Worm (Caenorhabditis elegans): ENCODE data around the gene vit-3.

vit-3 gene

DNA sequence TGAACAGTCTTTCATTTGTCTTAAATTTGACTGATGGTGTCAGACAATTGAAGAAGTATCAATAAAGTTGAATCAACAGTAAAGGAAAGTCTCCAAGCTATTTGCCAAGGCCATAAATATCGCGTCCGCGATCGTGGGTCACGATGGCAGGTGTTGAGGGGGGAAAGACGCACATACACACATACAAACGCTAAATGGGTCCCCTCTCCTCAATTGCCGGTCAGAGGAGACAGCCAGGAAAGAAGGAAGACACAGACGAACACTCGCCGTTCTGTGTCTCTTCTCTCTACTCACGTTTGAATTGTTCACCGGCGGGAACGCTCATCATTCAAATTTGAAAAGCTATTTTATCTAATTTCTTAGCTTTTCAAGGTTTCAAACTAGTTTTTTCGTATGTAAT, 31.5 kb downstream of the vit-3 start (continued):
- TF ChIP-seq pax-1 (tag; optimal IDR thresholded peaks at IDR 0.05) (no peak), syd-9 (tag; optimal IDR thresholded peaks at IDR 0.05) (no peak)

DNA sequence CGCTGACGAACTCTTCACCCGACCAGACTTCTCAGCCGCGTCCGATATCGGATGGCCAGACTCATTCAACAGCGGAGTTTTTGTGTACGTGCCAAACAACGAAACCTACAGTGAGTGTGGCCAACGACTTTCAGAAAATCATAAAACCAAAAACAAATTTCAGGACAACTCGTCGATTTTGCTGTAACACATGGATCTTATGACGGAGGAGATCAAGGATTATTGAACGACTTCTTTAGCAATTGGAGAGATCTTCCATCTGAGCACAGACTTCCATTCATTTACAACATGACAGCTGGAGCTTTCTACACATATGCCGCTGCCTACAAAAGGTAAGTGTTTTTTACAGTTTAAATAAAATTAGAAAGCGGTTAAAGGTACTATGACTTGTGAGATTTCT, 34.3 kb downstream of the vit-3 start:
- no peak for TF ChIP-seq fkh-10 (GFP tag; optimal IDR thresholded peaks at IDR 0.05)
- TF ChIP-seq mec-3 (tag; optimal IDR thresholded peaks at IDR 0.05; ENCODE audit: borderline replicate concordance): no peak
- TF ChIP-seq nhr-11 (tag; optimal IDR thresholded peaks at IDR 0.05): no peak
- no peak for TF ChIP-seq ceh-9 (tag; optimal IDR thresholded peaks at IDR 0.05)

DNA sequence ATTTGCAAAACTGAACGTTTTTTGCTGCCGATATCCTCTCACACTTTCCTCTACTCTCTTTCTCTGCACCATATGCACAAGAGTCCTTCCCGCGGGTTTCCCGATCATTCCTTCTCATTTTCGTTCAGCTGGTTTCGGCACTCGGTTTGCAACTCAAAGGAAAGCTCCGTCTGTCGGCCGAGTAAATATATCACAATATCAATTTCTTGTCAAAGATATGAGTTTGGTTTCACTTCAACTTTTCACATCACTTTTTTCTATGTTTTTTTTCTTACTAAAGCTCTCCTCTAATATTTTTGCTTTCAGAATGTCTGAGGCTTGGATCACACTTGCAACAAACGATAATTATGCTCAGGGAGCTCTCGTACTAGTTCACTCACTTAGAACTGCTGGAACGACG, 35.0 kb downstream of the vit-3 start, which contains the start of gene gyg-1:
gyg-1 (plus strand) TSS at position 301 of the 400 bp plus-strand sequence.
- TF ChIP-seq hlh-6 (tag; optimal IDR thresholded peaks at IDR 0.05): no peak
- TF ChIP-seq nhr-232 (tag; optimal IDR thresholded peaks at IDR 0.05): peak; percentile 9

DNA sequence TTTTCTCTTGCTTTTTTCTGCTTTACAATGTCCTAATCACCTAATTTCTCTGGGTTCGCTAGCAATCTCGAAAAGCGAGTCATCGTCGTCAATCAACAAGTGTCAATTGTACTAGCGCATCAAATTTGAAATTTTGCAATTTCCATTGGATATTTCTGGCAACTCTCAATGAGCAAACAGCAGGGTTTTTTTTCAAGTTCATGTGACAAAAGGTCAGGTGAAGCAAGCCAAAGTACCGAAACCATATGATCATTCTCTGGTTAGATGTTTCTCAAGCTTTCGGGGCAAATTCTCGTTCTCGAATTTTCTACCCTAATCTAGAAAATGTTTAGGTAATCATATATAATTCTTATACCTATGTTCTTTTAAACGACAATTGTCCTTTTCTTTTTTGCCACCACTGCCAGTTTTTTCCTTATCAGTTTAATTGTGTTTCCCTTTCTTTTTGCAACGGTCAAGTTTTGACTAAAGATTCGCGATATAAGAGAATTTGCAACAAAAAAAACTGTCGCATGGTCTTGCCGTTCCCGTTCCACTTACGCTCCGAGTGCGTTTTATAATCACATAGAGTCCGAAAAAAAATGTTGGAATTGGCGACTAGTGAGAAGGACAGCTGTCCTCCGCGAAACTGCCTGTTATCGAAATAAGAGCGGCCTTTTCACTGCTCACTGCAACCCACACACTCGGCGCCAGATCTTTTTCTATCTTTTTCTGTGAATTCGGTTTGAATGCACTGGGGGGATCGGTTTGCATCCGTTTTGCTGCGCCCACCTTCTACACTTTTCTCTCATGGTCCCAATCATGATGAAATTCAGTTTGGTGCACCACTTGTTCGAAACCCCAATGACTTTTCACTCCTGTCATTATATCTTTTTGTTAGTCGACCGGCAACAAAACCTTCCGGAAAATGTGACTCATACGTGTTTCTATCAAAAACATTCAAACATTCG, 35.8 kb downstream of the vit-3 start:
- TF ChIP-seq hlh-13 (GFP tag; optimal IDR thresholded peaks at IDR 0.05) (no peak), ceh-18 (tag; optimal IDR thresholded peaks at IDR 0.05) (peak; percentile 68)

DNA sequence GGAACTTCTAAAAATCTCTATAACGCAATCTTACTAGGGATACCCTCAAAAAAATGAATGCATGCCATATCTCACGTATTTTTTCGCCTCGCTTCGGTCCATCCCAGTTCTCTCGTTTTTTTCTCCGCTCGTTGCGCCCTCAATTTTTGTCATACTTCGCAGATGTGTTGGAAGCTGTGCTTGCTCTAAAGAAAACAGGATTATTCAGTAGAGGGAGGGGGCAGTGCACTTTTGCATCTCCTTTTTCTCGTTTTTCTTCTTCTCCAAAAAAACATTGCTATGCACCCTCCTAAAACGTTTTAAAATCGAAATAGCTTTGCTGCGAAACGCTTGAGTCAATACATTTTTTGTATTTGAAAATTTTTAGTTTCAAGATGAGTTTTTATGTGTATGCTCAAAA, 36.8 kb downstream of the vit-3 start:
- TF ChIP-seq unc-42 (tag; optimal IDR thresholded peaks at IDR 0.05): peak; percentile 72
- TF ChIP-seq dve-1 (tag; optimal IDR thresholded peaks at IDR 0.05): no peak

DNA sequence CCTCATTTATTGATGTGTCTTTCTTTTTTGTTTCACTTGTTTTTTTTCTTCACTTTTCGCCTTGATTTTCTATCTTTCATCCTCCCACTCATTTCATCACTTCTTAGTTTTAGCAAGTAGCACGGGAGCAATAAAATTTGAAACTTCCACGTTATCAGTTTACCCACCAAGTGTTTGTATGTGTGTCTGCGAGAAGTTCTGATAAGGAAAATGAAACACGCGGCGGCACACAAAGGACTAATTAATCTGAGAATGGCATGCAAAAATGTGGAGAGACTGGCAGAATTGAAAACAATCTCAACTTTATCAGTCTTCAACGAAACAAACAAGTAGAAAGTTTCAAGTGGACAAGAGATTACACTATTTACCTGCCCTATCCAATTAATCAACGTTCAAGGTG, 38.1 kb downstream of the vit-3 start:
- TF ChIP-seq pqm-1 (tag; optimal IDR thresholded peaks at IDR 0.05) (peak; percentile 11), tbx-7 (tag; optimal IDR thresholded peaks at IDR 0.05) (no peak), fax-1 (tag; optimal IDR thresholded peaks at IDR 0.05) (no peak), elt-2 (tag; optimal IDR thresholded peaks at IDR 0.05) (peak; percentile 93), ceh-19 (GFP tag; optimal IDR thresholded peaks at IDR 0.05) (no peak)

DNA sequence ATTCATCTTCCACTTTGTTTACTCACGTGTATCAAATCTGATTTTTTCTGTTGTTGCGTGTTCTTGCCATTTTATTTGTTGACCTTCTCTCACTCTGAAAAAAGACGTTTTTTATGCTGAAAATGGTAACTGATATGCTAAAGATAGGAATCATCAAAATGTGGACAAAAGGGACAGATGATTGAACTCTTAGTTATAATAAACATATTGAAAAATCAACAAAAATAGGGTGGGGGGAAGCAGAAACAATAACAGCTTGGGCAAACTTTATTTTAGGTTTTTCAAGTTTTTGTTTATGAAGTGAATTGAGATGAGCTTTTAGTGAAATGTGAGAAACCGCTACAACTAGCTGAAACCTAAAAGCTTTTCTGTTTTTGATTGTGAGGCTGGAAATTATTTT, 39.4 kb downstream of the vit-3 start, which contains the start of gene F56B6.6:
F56B6.6 (minus strand) TSS at position 101 of the 400 bp plus-strand sequence.
- TF ChIP-seq ceh-19 (GFP tag; optimal IDR thresholded peaks at IDR 0.05): no peak

DNA sequence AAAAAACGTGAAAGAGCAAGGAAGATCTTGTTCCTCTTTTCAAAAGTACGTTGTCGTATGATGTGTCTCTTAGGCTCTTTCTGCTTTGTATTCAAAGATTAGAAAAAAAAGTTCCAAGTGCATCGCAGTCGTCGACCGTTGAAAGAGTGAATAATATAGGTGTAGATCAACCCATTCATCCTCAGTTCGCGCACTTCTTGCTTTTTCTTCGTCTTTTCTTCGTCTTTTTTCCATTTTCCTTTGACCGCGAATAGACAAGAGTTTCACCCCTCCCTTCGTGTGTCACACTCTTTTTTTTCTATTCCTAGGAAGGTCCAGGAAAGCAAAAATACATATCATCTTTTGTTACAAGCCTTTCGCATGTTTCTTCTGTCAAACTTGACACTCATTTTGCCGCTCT, 45.6 kb downstream of the vit-3 start:
- TF ChIP-seq pqm-1 (tag; optimal IDR thresholded peaks at IDR 0.05) (no peak), dmd-4 (tag; optimal IDR thresholded peaks at IDR 0.05; ENCODE audit: borderline replicate concordance) (no peak), unc-42 (tag; optimal IDR thresholded peaks at IDR 0.05) (no peak), ets-4 (tag; optimal IDR thresholded peaks at IDR 0.05) (no peak), nfya-1 (tag; optimal IDR thresholded peaks at IDR 0.05) (no peak), F13H6.1 (tag; optimal IDR thresholded peaks at IDR 0.05) (no peak), npax-4 (tag; optimal IDR thresholded peaks at IDR 0.05) (no peak), ttx-3 (tag; optimal IDR thresholded peaks at IDR 0.05) (no peak), ahr-1 (tag; optimal IDR thresholded peaks at IDR 0.05) (no peak), ceh-45 (GFP tag; IDR thresholded peaks at IDR 0.05) (no peak), hlh-6 (tag; optimal IDR thresholded peaks at IDR 0.05) (no peak), lin-11 (tag; optimal IDR thresholded peaks at IDR 0.05) (no peak), eyg-1 (tag; optimal IDR thresholded peaks at IDR 0.05) (no peak), syd-9 (tag; optimal IDR thresholded peaks at IDR 0.05) (no peak), sdc-2 (tag; optimal IDR thresholded peaks at IDR 0.05) (no peak), tbx-2 (tag; optimal IDR thresholded peaks at IDR 0.05) (no peak), C38D4.7 (GFP tag; optimal IDR thresholded peaks at IDR 0.05) (no peak), hlh-13 (GFP tag; optimal IDR thresholded peaks at IDR 0.05) (no peak), ceh-22 (tag; optimal IDR thresholded peaks at IDR 0.05) (no peak)

Data from whole organism, late embryonic.